Worm (Caenorhabditis elegans) whole organism, mixed stage, embryonic: Measurements from ENCODE around the gene sptl-1.

Experiments
- blmp-1 ChIP-seq: fragments of 150-350 bp; optimal IDR thresholded peaks from 2 replicates; lab custom pipeline; 2014; ENCODE audit warnings: missing biosample characterization, missing genetic modification characterization
- ceh-39 ChIP-seq: fragments of 150-350 bp; optimal IDR thresholded peaks from 2 replicates; lab custom pipeline; 2014; ENCODE audit warnings: missing biosample characterization, missing genetic modification characterization
- ces-1 ChIP-seq: fragments of 150-350 bp; optimal IDR thresholded peaks from 2 replicates; lab custom pipeline; 2014; ENCODE audit warnings: missing biosample characterization, missing genetic modification reagents, missing genetic modification characterization
- nhr-12 ChIP-seq: fragments of 150-350 bp; optimal IDR thresholded peaks from 2 replicates; lab custom pipeline; 2014; ENCODE audit warnings: missing biosample characterization, missing genetic modification characterization
- nhr-28 ChIP-seq: fragments of 150-350 bp; optimal IDR thresholded peaks from 2 replicates; lab custom pipeline; 2014; ENCODE audit warnings: missing biosample characterization, missing genetic modification characterization
- pha-4 ChIP-seq: fragments of 150-350 bp; optimal IDR thresholded peaks from 2 replicates; lab custom pipeline; 2018; ENCODE audit warnings: missing biosample characterization, missing genetic modification reagents, missing genetic modification characterization
- unc-62 ChIP-seq: fragments of 150-350 bp; optimal IDR thresholded peaks from 2 replicates; lab custom pipeline; 2014; ENCODE audit warnings: missing biosample characterization, missing genetic modification reagents, missing genetic modification characterization
- ztf-11 ChIP-seq: fragments of 150-350 bp; optimal IDR thresholded peaks from 2 replicates; lab custom pipeline; 2014; ENCODE audit warnings: missing biosample characterization, missing genetic modification characterization

DNA sequence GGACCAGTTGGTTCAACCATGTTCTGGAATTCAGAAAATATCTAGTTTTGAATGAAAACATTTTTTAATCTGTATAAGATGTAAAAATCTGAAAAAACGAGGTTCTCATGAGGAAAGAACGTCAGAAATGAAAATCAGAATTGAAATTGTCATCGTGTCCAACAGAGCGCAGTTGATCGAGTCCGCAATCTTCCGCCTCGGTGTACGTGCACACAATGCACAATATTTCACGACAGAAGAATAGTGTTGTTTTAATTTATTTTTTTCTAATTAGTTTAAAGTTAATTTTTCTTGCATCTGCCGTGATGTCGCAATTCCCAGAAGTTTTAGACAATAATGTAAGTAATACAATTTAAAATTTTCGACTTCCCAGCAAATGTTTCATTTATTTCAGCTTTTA lies 7.8 kb upstream of the sptl-1 start, which contains the start of gene nfyc-1:
- no peak for TF ChIP-seq ztf-11 (tag; lab: Kevin White, UChicago)
- peak; percentile 74 for TF ChIP-seq pha-4 (tag; lab: Kevin White, UChicago)
- no peak for TF ChIP-seq unc-62 (GFP tag; lab: Kevin White, UChicago)
- TF ChIP-seq nhr-12 (tag; lab: Kevin White, UChicago): no peak
- no peak for TF ChIP-seq blmp-1 (tag; lab: Kevin White, UChicago)
- no peak for TF ChIP-seq ceh-39 (tag; lab: Kevin White, UChicago)
- peak; percentile 90 for TF ChIP-seq ces-1 (GFP tag; lab: Kevin White, UChicago)
- TF ChIP-seq nhr-28 (tag; lab: Kevin White, UChicago): no peak
